Fruit fly (Drosophila melanogaster) whole organism, prepupa: ENCODE data around the gene pasi1.
A peak's percentile ranks its signal among the peaks of the same experiment; 100 is the strongest.

Source experiments
- CG10631 ChIP-seq: fragments of 200-800 bp; sonication (Bioruptor generic); optimal IDR thresholded peaks from 2 replicates; lab custom pipeline; 2016; ENCODE audit warnings: missing biosample characterization, missing genetic modification characterization
- CG11902 ChIP-seq: fragments of 200-800 bp; sonication (Bioruptor generic); optimal IDR thresholded peaks from 3 replicates; lab custom pipeline; 2016; ENCODE audit warnings: missing biosample characterization, missing genetic modification characterization
- CG15336 ChIP-seq: fragments of 200-800 bp; sonication (Bioruptor generic); IDR thresholded peaks from 2 replicates; pipeline ENCODE4 v1.3.6; 2022; ENCODE audit warnings: missing biosample characterization, missing genetic modification characterization
- CG16779 ChIP-seq: fragments of 200-800 bp; sonication (Bioruptor generic); optimal IDR thresholded peaks from 3 replicates; lab custom pipeline; 2017; ENCODE audit warnings: missing biosample characterization, mild to moderate bottlenecking, missing genetic modification characterization
- CG31627 ChIP-seq: fragments of 200-800 bp; sonication (Bioruptor generic); optimal IDR thresholded peaks from 3 replicates; lab custom pipeline; 2016; ENCODE audit warnings: missing biosample characterization, missing genetic modification characterization
- CG32006 ChIP-seq: fragments of 200-800 bp; sonication (Bioruptor generic); optimal IDR thresholded peaks from 3 replicates; lab custom pipeline; 2017; ENCODE audit warnings: missing biosample characterization, mild to moderate bottlenecking, missing genetic modification characterization
- CG3919 ChIP-seq: fragments of 200-800 bp; sonication (Bioruptor generic); optimal IDR thresholded peaks from 3 replicates; lab custom pipeline; 2016; ENCODE audit warnings: missing biosample characterization, missing genetic modification characterization
- CG4318 ChIP-seq: fragments of 200-800 bp; sonication (Bioruptor generic); optimal IDR thresholded peaks from 3 replicates; lab custom pipeline; 2017; ENCODE audit warnings: missing biosample characterization, mild to moderate bottlenecking, missing genetic modification characterization
- CG6276 ChIP-seq: fragments of 200-800 bp; sonication (Bioruptor generic); optimal IDR thresholded peaks from 2 replicates; lab custom pipeline; 2017; ENCODE audit warnings: missing biosample characterization, mild to moderate bottlenecking, missing genetic modification characterization
- CG6792 ChIP-seq: fragments of 200-800 bp; sonication (Bioruptor generic); optimal IDR thresholded peaks from 3 replicates; lab custom pipeline; 2016; ENCODE audit warnings: missing biosample characterization, missing genetic modification characterization
- CG6808 ChIP-seq: fragments of 200-800 bp; sonication (Bioruptor generic); optimal IDR thresholded peaks from 3 replicates; lab custom pipeline; 2017; ENCODE audit warnings: missing biosample characterization, missing genetic modification characterization, mild to moderate bottlenecking, moderate library complexity, missing genetic modification reagents
- CG6854 ChIP-seq: fragments of 200-800 bp; sonication (Bioruptor generic); optimal IDR thresholded peaks from 2 replicates; lab custom pipeline; 2017; ENCODE audit warnings: missing biosample characterization, mild to moderate bottlenecking, missing genetic modification characterization
- CG7368 ChIP-seq: fragments of 200-800 bp; sonication (Bioruptor generic); optimal IDR thresholded peaks from 3 replicates; lab custom pipeline; 2016; ENCODE audit warnings: missing biosample characterization, missing genetic modification characterization
- CG8119 ChIP-seq: fragments of 200-800 bp; sonication (Bioruptor generic); IDR thresholded peaks from 3 replicates; pipeline ENCODE4 v1.3.6; 2022; ENCODE audit warnings: missing biosample characterization, missing genetic modification characterization
- CG8319 ChIP-seq: fragments of 200-800 bp; sonication (Bioruptor generic); optimal IDR thresholded peaks from 3 replicates; lab custom pipeline; 2016; ENCODE audit warnings: missing biosample characterization, missing genetic modification characterization
- Eip75B ChIP-seq: fragments of 200-800 bp; sonication (Bioruptor generic); optimal IDR thresholded peaks from 3 replicates; lab custom pipeline; 2016; ENCODE audit warnings: missing biosample characterization, missing genetic modification characterization
- Eip78C ChIP-seq: fragments of 200-800 bp; sonication (Bioruptor generic); peaks from one replicate; lab custom pipeline; 2016; ENCODE audit warnings: missing biosample characterization, missing genetic modification characterization
- Eip93F ChIP-seq: fragments of 200-800 bp; sonication (Bioruptor generic); optimal IDR thresholded peaks from 2 replicates; lab custom pipeline; 2016; ENCODE audit warnings: missing biosample characterization, mild to moderate bottlenecking, missing genetic modification characterization
- Ets96B ChIP-seq: fragments of 200-800 bp; optimal IDR thresholded peaks from 2 replicates; lab custom pipeline; 2019; ENCODE audit warnings: missing biosample characterization, mild to moderate bottlenecking, missing genetic modification characterization, moderate library complexity
- Gug ChIP-seq: fragments of 200-800 bp; sonication (Bioruptor generic); IDR thresholded peaks from 2 replicates; pipeline ENCODE4 v1.3.6; 2022; ENCODE audit warnings: missing biosample characterization, missing genetic modification characterization
- Hr38 ChIP-seq: sonication (Bioruptor generic); optimal IDR thresholded peaks from 2 replicates; lab custom pipeline; 2016; ENCODE audit warnings: missing biosample characterization, missing genetic modification characterization
- Hr4 ChIP-seq: fragments of 200-800 bp; sonication (Bioruptor generic); optimal IDR thresholded peaks from 3 replicates; lab custom pipeline; 2016; ENCODE audit warnings: missing biosample characterization, missing genetic modification characterization
- OdsH ChIP-seq: fragments of 200-800 bp; sonication (Bioruptor generic); optimal IDR thresholded peaks from 3 replicates; lab custom pipeline; 2016; ENCODE audit warnings: missing biosample characterization, missing genetic modification characterization
- Smox ChIP-seq: fragments of 200-800 bp; sonication (Bioruptor generic); optimal IDR thresholded peaks from 3 replicates; lab custom pipeline; 2016; ENCODE audit warnings: missing biosample characterization, missing genetic modification characterization
- Sox102F ChIP-seq: fragments of 200-800 bp; sonication (Bioruptor generic); optimal IDR thresholded peaks from 2 replicates; lab custom pipeline; 2016; ENCODE audit warnings: missing biosample characterization, mild to moderate bottlenecking, missing genetic modification characterization
- achi ChIP-seq: fragments of 200-800 bp; sonication (Bioruptor generic); optimal IDR thresholded peaks from 3 replicates; lab custom pipeline; 2016; ENCODE audit warnings: missing biosample characterization, missing genetic modification characterization
- cyc ChIP-seq: fragments of 200-800 bp; sonication (Bioruptor generic); optimal IDR thresholded peaks from 3 replicates; lab custom pipeline; 2016; ENCODE audit warnings: missing biosample characterization, missing genetic modification characterization
- dac ChIP-seq: fragments of 200-800 bp; sonication (Bioruptor generic); optimal IDR thresholded peaks from 2 replicates; lab custom pipeline; 2017; ENCODE audit warnings: missing biosample characterization, mild to moderate bottlenecking, missing genetic modification characterization
- dsx ChIP-seq: fragments of 200-800 bp; optimal IDR thresholded peaks from 3 replicates; lab custom pipeline; 2019; ENCODE audit warnings: missing biosample characterization, mild to moderate bottlenecking, missing genetic modification characterization, moderate library complexity; ENCODE audit not compliant: poor library complexity, severe bottlenecking
- eg ChIP-seq: fragments of 200-800 bp; sonication (Bioruptor generic); IDR thresholded peaks from 3 replicates; pipeline ENCODE4 v1.3.6; 2022; ENCODE audit warnings: missing biosample characterization, missing genetic modification characterization
- esn ChIP-seq: fragments of 200-800 bp; sonication (Bioruptor generic); optimal IDR thresholded peaks from 2 replicates; lab custom pipeline; 2016; ENCODE audit warnings: missing biosample characterization, mild to moderate bottlenecking, missing genetic modification characterization, moderate library complexity
- fd59A ChIP-seq: fragments of 200-800 bp; sonication (Bioruptor generic); optimal IDR thresholded peaks from 2 replicates; lab custom pipeline; 2017; ENCODE audit warnings: missing biosample characterization, mild to moderate bottlenecking, missing genetic modification characterization, missing genetic modification reagents
- fd85E ChIP-seq: fragments of 200-800 bp; sonication (Bioruptor generic); optimal IDR thresholded peaks from 3 replicates; lab custom pipeline; 2016; ENCODE audit warnings: missing biosample characterization, missing genetic modification characterization
- lz ChIP-seq: fragments of 200-800 bp; sonication (Bioruptor generic); optimal IDR thresholded peaks from 3 replicates; lab custom pipeline; 2016; ENCODE audit warnings: missing biosample characterization, missing genetic modification characterization
- net ChIP-seq: fragments of 200-800 bp; sonication (Bioruptor generic); optimal IDR thresholded peaks from 3 replicates; lab custom pipeline; 2016; ENCODE audit warnings: missing biosample characterization, missing genetic modification characterization
- pdm3 ChIP-seq: fragments of 200-800 bp; sonication (Bioruptor generic); optimal IDR thresholded peaks from 3 replicates; lab custom pipeline; 2016; ENCODE audit warnings: missing biosample characterization, missing genetic modification characterization
- salr ChIP-seq, 2 experiments: fragments of 200-800 bp; sonication (Bioruptor generic); optimal IDR thresholded peaks; 3 replicates each; lab custom pipeline; 2016 to 2018; ENCODE audit warnings: missing biosample characterization in 2 of 2, missing genetic modification characterization in 2 of 2, mild to moderate bottlenecking in 1 of 2
- spab ChIP-seq: fragments of 200-800 bp; sonication (Bioruptor generic); optimal IDR thresholded peaks from 2 replicates; lab custom pipeline; 2017; ENCODE audit warnings: missing biosample characterization, mild to moderate bottlenecking, missing genetic modification characterization, missing genetic modification reagents
- ss ChIP-seq, 2 experiments: fragments of 200-800 bp; sonication (Bioruptor generic); optimal IDR thresholded peaks; 2 replicates in 1 of 2; 3 replicates in 1 of 2; lab custom pipeline; 2017 to 2018; ENCODE audit warnings: mild to moderate bottlenecking in 2 of 2, missing biosample characterization in 2 of 2, missing genetic modification characterization in 2 of 2, moderate library complexity in 1 of 2
- svp ChIP-seq: fragments of 200-800 bp; sonication (Bioruptor generic); peaks from one replicate; lab custom pipeline; 2016; ENCODE audit warnings: missing biosample characterization, missing genetic modification characterization
- topi ChIP-seq: fragments of 200-800 bp; sonication (Bioruptor generic); optimal IDR thresholded peaks from 3 replicates; lab custom pipeline; 2016; ENCODE audit warnings: missing biosample characterization, missing genetic modification characterization

Gene pasi1

DNA sequence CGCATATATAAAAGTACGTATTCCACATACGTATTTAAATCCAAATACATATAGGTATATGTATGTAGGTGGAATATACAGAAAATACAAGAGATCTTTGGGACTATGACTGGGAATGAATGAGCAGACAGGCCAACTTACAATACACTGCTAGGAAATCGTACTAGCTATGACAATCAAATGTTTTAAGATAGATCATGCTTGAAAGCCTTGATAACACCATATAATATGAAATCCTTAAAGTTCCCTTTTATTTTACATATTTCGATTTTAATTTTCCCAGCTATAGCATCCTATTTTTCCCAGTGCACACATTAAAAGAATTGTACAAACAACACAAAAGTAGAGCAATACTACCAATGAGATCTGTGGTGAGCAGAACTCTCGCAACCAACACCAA, 13.5 kb upstream of the pasi1 start (continued):
- TF ChIP-seq pdm3 (GFP tag; lab: Kevin White, UChicago) (peak; percentile 51), CG7368 (GFP tag; lab: Kevin White, UChicago) (no peak), cyc (GFP tag; lab: Kevin White, UChicago) (no peak), dsx (GFP tag; lab: Kevin White, UChicago) (peak; percentile 24), dac (GFP tag; lab: Kevin White, UChicago) (no peak), Ets96B (tag; lab: Kevin White, UChicago) (peak; percentile 41), Eip93F (no peak), Gug (GFP tag; lab: Robert Waterston, UW) (peak; percentile 82), CG6854 (GFP tag; lab: Kevin White, UChicago) (no peak), CG11902 (GFP tag; lab: Kevin White, UChicago) (peak; percentile 21), topi (peak; percentile 37), CG8119 (GFP tag; lab: Robert Waterston, UW) (peak; percentile 65), spab (GFP tag; lab: Kevin White, UChicago) (peak; percentile 7), svp (peak; percentile 61), CG31627 (peak; percentile 22), ss (GFP tag; optimal IDR thresholded peaks at IDR 0.05; lab: Kevin White, UChicago) (peak in 1 of 2 experiments; percentile 23), CG3919 (GFP tag; lab: Kevin White, UChicago) (peak; percentile 54), CG6792 (GFP tag; lab: Kevin White, UChicago) (peak; percentile 34), CG4318 (GFP tag; lab: Kevin White, UChicago) (peak; percentile 9), CG16779 (tag; lab: Kevin White, UChicago) (no peak), OdsH (GFP tag; lab: Kevin White, UChicago) (peak; percentile 32), fd85E (no peak), CG15336 (GFP tag; lab: Robert Waterston, UW) (peak; percentile 81), fd59A (no peak), CG10631 (GFP tag; lab: Kevin White, UChicago) (peak; percentile 56), net (GFP tag; lab: Kevin White, UChicago) (peak; percentile 34), esn (GFP tag; lab: Kevin White, UChicago) (no peak), CG6276 (GFP tag; lab: Kevin White, UChicago) (peak; percentile 75), Hr38 (GFP tag; lab: Kevin White, UChicago) (no peak)
- TF ChIP-seq, all 60 proteins: peak for 39

DNA sequence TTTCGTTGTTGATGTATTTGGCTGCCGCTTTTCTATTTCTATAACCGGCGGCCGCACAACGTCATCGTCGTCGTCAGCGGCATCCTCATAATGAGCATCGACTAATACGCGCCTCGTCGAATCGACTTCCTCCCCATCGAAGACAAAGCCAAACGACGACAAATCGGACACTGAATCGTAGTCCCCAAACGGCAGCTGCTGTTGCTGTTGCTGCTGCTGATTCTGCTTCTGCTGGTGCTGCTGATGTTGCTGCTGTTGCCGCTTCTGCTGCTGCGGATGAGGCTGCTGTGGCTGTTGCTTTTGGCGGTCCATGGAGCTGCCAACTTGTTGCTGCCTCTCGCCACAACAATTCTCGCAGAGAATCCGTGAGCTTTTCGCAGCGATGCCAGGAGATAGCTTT, 11.7 kb upstream of the pasi1 start:
- peak; percentile 43; the same call in 1 of the 2 replicates for TF ChIP-seq CG15336 (GFP tag; lab: Robert Waterston, UW)
- no peak for TF ChIP-seq Eip75B
- TF ChIP-seq CG11902 (GFP tag; lab: Kevin White, UChicago): no peak
- TF ChIP-seq Eip78C (GFP tag; lab: Kevin White, UChicago): no peak

DNA sequence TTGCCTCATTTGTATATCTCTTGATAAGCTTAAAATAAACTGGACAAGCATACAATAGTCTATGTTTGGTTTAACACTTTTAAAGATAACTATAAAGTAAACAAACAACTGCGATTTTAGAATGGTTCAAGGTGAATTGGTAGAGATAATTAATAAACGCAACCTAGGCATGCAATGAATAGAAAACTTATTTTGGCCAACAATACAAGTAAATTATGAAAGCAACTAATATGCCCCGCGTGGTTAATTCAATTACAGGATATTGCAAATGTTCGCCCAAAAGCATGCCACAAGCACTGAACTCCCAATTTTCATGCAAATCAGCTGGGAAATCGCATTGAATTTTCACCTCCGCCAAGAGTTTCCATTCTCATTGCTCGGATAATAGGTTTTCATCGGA, 10.7 kb upstream of the pasi1 start:
- TF ChIP-seq eg (GFP tag; lab: Robert Waterston, UW) (peak; percentile 56; the same call in 2 of the 3 replicates), Hr38 (GFP tag; lab: Kevin White, UChicago) (no peak), Hr4 (GFP tag; lab: Kevin White, UChicago) (peak; percentile 28), CG32006 (GFP tag; lab: Kevin White, UChicago) (peak; percentile 39), CG15336 (GFP tag; lab: Robert Waterston, UW) (peak; percentile 37; the same call in 1 of the 2 replicates), CG8119 (GFP tag; lab: Robert Waterston, UW) (0 out of 3 replicates have a peak, but pooled peaks have one; percentile 19), Sox102F (GFP tag; lab: Kevin White, UChicago) (no peak), lz (GFP tag; lab: Kevin White, UChicago) (no peak), CG3919 (GFP tag; lab: Kevin White, UChicago) (no peak), Eip78C (GFP tag; lab: Kevin White, UChicago) (peak; percentile 52), CG8319 (no peak), achi (no peak), dsx (GFP tag; lab: Kevin White, UChicago) (no peak), salr (GFP tag; optimal IDR thresholded peaks at IDR 0.05; lab: Kevin White, UChicago) (no peak), CG6808 (GFP tag; lab: Kevin White, UChicago) (no peak), Smox (GFP tag; lab: Kevin White, UChicago) (no peak)
